Worm (Caenorhabditis elegans): ENCODE data around the gene R12G8.1.

DNA sequence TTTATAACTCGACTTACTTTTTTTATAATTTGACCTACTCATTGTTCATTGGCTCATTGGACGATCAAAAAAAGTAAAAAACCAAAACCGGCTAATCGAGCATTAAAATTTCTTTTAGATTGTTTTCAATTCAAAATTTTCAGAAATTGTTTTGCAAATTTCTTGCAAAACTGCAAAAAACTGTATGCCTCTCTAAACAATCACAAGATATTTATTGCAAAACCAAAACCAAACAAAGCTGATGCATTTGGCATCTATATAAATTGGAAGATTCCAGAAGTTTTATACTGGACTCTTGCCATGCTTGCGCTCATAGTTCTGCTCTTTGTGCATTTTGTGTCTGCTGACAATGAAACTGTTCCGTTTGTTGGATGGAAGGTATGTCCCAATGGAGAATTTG lies 28.6 kb upstream of the R12G8.1 start, which contains the start of gene C47A10.12:
- TF ChIP-seq ama-1 (optimal IDR thresholded peaks at IDR 0.05) (no peak), flt-1 (GFP tag; IDR thresholded peaks at IDR 0.05) (no peak), ceh-13 (GFP tag; optimal IDR thresholded peaks at IDR 0.05) (no peak), hnd-1 (tag; optimal IDR thresholded peaks at IDR 0.05) (no peak), hmg-4 (GFP tag; optimal IDR thresholded peaks at IDR 0.05) (no peak), pes-1 (GFP tag; IDR thresholded peaks at IDR 0.05) (no peak), B0310.2 (tag; optimal IDR thresholded peaks at IDR 0.05) (no peak), sea-1 (GFP tag; conservative IDR thresholded peaks at IDR 0.05) (no peak), F13C5.2 (tag; optimal IDR thresholded peaks at IDR 0.05) (no peak), ceh-36 (tag; optimal IDR thresholded peaks at IDR 0.05) (no peak), tra-4 (tag; optimal IDR thresholded peaks at IDR 0.05) (no peak), tbx-37 (GFP tag; conservative IDR thresholded peaks at IDR 0.05) (no peak), tbx-11 (GFP tag; IDR thresholded peaks at IDR 0.05) (no peak)
